Fruit fly (Drosophila melanogaster): ENCODE measurements around the gene nur.

nur gene

DNA sequence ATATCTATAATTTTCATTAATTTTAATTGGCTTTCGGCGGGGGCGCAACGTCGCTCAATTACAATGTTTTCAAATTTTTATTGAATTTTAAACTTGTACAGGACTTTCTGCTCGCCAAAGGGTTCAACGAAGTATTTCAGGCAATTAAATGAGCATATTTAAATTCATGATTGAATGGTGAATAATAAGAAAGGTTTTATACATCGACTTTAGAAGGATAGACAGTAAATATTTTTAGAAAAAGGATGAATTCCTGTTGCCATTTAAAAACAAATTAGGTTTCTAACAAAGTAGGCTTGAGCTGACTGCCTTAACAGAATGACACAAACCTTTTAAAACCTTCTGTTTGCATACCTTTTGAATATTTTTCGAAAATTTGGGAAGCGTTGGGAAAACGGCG is 28.0 kb upstream of the nur start, which contains the start of gene Gpo3:
Gene Gpo3 (plus strand): TSS at position 301 of the 400 bp plus-strand sequence.
- no peak for TF ChIP-seq gce (GFP tag; IDR thresholded peaks at IDR 0.05)
- TF ChIP-seq bab2 (GFP tag; optimal IDR thresholded peaks at IDR 0.05), result no peak
- TF ChIP-seq CG6254 (GFP tag; optimal IDR thresholded peaks at IDR 0.05), result no peak
- TF ChIP-seq CG2875 (GFP tag; optimal IDR thresholded peaks at IDR 0.05), result no peak
- no peak for TF ChIP-seq kay (GFP tag; optimal IDR thresholded peaks at IDR 0.05)
- TF ChIP-seq CG18599 (GFP tag; optimal IDR thresholded peaks at IDR 0.05), result no peak
- no peak for TF ChIP-seq CG6813 (GFP tag; optimal IDR thresholded peaks at IDR 0.05)
- TF ChIP-seq tna (GFP tag; IDR thresholded peaks at IDR 0.05; ENCODE audit: partially characterized antibody), result no peak
- no peak for TF ChIP-seq CG12942 (GFP tag; optimal IDR thresholded peaks at IDR 0.05)
- no peak for TF ChIP-seq dan (GFP tag; IDR thresholded peaks at IDR 0.05)
- TF ChIP-seq CG5245 (GFP tag; optimal IDR thresholded peaks at IDR 0.05), result no peak

DNA sequence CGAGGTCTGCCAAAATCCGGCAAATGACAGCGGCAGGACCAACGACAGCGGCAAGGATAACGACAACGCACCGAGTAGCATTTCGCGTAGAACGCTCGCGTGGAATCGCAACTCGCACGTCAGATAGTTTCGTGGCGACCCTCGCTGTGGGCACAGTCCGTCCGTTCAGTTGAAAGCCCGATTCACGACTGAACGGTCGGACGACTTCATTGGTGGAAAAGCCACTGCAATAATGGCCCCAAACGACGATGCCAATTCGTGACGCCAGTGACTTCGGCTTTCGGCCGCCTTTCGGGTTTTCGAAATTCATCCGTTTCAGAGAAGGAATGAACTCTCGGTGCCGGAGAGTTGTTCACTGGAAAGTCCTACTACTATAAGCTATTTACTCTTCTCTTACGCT is 18.8 kb upstream of the nur start, which contains the start of gene DIP-kappa:
Gene DIP-kappa (minus strand): TSS at position 200 of the 400 bp plus-strand sequence.
- no peak for TF ChIP-seq gem (tag; optimal IDR thresholded peaks at IDR 0.05)
- peak; percentile 12 for TF ChIP-seq Jarid2 (GFP tag; optimal IDR thresholded peaks at IDR 0.05)
- no peak for TF ChIP-seq CG1647 (GFP tag; optimal IDR thresholded peaks at IDR 0.05)
- no peak for TF ChIP-seq CG8089 (GFP tag; optimal IDR thresholded peaks at IDR 0.05)
- no peak for TF ChIP-seq CG5953 (GFP tag; IDR thresholded peaks at IDR 0.05)
- TF ChIP-seq ash1 (GFP tag; optimal IDR thresholded peaks at IDR 0.05), result no peak
- TF ChIP-seq abd-A (tag; optimal IDR thresholded peaks at IDR 0.05), result peak; percentile 40
- TF ChIP-seq CG10979 (tag; optimal IDR thresholded peaks at IDR 0.05), result no peak
- peak; percentile 91 for TF ChIP-seq Nf-YC (tag; optimal IDR thresholded peaks at IDR 0.05)
- TF ChIP-seq CG8281 (tag; optimal IDR thresholded peaks at IDR 0.05), result no peak
- no peak for TF ChIP-seq al (GFP tag; IDR thresholded peaks at IDR 0.05)
- 0 out of 3 replicates have a peak, but pooled peaks have one; percentile 24 for TF ChIP-seq CG7963 (GFP tag; IDR thresholded peaks at IDR 0.05; ENCODE audit: partially characterized antibody)
- peak; percentile 96 for TF ChIP-seq Deaf1 (tag; optimal IDR thresholded peaks at IDR 0.05)
- no peak for TF ChIP-seq CG4360 (GFP tag; IDR thresholded peaks at IDR 0.05)
- TF ChIP-seq CG11560 (tag; IDR thresholded peaks at IDR 0.05), result 0 out of 3 replicates have a peak, but pooled peaks have one; percentile 11
- TF ChIP-seq CG31441 (GFP tag; IDR thresholded peaks at IDR 0.05), result no peak
- TF ChIP-seq CG11456 (GFP tag; IDR thresholded peaks at IDR 0.05), result peak; percentile 47; the same call in 1 of the 3 replicates
- TF ChIP-seq Nf-YB (GFP tag; optimal IDR thresholded peaks at IDR 0.05), result peak; percentile 63
- TF ChIP-seq Sry-β (GFP tag; optimal IDR thresholded peaks at IDR 0.05), result no peak
- no peak for TF ChIP-seq slp2 (GFP tag; optimal IDR thresholded peaks at IDR 0.05)
- no peak for TF ChIP-seq odd (GFP tag; optimal IDR thresholded peaks at IDR 0.05)

DNA sequence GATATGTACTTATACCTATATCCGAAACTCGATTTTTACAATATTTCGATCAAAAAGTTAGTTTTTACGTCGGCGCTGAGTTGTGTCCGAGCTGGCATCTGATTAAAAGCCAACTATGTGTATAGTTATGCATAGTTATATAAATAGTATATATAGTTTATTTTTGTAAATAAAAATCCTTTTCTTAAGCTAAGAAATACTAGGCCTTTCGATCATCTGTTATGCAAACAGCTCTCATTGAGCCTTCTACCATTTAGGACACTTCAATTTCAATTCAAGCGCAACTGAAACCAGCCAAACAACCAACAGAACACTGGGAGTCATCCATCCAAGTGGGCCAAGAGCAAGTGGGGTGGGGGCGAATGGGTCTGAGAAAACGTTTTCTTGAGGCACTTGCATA is 12.4 kb upstream of the nur start, which contains the start of gene CG9014:
Gene CG9014 (minus strand): TSS at position 101 of the 400 bp plus-strand sequence.
- no peak for TF ChIP-seq Sry-δ (GFP tag; optimal IDR thresholded peaks at IDR 0.05)
- TF ChIP-seq Mes4 (GFP tag; optimal IDR thresholded peaks at IDR 0.05), result no peak
- TF ChIP-seq chn (GFP tag; optimal IDR thresholded peaks at IDR 0.05), result no peak
- no peak for TF ChIP-seq ap (GFP tag; IDR thresholded peaks at IDR 0.05)
- TF ChIP-seq CG9609 (GFP tag; optimal IDR thresholded peaks at IDR 0.05), result no peak

DNA sequence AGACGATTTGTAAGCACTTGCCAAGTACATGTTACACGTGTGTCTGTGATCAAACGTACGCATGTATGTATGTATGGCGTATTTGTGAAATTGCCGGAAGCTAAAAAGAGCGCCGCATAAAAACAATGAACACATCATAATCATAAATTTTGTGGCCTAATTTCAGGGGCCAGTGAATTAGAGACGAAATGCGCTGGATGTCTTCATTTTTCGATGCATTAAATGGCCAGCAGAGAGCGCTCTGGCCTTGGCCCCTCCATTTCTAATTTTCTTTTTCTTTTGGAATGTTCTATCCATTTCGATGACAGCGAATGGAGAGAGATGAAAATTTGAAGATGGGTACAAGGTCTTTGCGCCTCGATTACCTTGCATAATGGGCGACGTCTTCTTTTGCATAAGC is 3.7 kb upstream of the nur start:
- TF ChIP-seq CTCF (GFP tag; optimal IDR thresholded peaks at IDR 0.05) (peak; percentile 88), CG13775 (GFP tag; optimal IDR thresholded peaks at IDR 0.05) (no peak), cg (GFP tag; optimal IDR thresholded peaks at IDR 0.05) (peak; percentile 43)
